Worm (Caenorhabditis elegans) whole organism, L4/young adult: ENCODE data around the gene C16C8.10.
A peak's percentile ranks its signal among the peaks of the same experiment; 100 is the strongest.

Source experiments
- W03F9.2 ChIP-seq: fragments of 150-350 bp; optimal IDR thresholded peaks from 2 replicates; lab custom pipeline; 2014; ENCODE audit warnings: missing biosample characterization, missing genetic modification characterization
- dao-5 ChIP-seq: sonication (generic microtip); optimal IDR thresholded peaks from 2 replicates; lab custom pipeline; 2016; ENCODE audit warnings: missing genotype, missing genetic modification characterization, moderate library complexity, missing compliant biosample characterization
- him-1 ChIP-seq: sonication (generic microtip); optimal IDR thresholded peaks from 2 replicates; lab custom pipeline; 2016; ENCODE audit warnings: missing genotype, missing genetic modification reagents, missing genetic modification characterization, missing compliant biosample characterization

The C16C8.10 gene

DNA sequence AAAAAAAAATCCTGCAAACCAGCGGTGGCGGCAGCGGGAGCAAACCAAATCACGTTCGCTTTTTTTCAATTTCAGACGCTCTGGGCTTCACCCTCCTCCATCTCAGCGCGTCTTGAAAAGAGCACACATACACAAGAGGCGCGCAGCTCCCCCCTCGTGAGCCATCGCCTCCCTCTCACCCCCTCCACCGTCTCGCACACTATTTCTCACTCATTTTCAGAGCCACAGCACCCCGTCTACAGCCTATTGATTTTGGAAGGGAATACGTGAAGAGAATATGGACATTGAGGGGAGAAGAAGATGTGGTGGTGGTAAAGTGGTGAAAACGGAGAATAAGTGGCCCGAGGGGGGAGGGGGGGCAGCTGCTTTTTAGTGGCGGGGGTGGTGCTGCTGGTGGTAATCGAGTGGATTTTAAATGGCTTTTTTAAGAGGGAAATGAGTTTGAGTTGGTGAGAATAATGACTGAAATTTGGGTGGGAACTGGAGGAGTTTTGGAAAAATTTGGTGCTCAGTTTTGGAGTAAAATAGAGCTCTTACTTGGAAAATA, 36.2 kb downstream of the C16C8.10 start:
- TF ChIP-seq W03F9.2 (no peak), him-1 (peak; percentile 84)

DNA sequence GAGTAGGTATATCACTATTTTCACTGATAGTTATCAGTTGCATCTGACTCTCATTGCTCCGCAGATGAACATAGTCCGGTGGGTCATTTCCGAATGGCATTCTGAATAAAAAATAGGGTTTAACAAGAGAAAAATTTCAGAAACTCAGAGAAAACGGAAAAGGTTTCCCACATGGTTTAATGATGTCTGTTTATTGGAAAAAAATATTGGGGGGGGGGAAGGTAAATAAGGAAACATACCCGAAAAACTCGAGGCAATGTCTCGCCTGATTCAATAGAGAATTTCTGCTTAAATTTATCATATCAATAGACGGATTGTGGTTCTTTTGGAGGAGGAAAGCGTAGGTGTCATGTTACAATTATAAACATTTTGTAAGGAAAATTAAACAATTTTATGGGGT, 39.0 kb downstream of the C16C8.10 start, which contains the start of gene nep-11:
Gene nep-11, minus strand, starts transcription at position 101 of the 400 bp plus-strand sequence.
- TF ChIP-seq him-1 (no peak), W03F9.2 (no peak), dao-5 (tag; lab: Kevin White, UChicago) (no peak)

DNA sequence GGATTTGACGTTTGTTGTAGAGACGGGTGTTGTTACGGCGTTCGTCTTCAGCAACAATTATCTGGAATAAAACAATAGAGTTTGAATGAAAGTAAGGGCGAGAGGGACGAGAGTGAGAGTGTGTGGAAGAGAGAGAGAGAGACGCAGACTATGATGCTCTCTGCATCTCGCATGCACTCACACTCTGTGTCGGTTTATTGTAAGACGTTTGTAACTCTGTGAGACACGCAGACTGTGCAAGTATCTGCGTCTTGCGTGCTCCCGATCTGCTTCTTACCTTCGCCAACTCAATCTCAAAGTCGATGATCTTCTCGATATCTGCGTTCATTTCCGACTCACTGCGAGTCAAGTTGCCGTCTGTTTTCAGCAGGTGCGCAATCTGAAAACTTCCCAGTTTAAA, 41.5 kb downstream of the C16C8.10 start:
- TF ChIP-seq W03F9.2 (no peak), dao-5 (tag; lab: Kevin White, UChicago) (no peak), him-1 (no peak)

DNA sequence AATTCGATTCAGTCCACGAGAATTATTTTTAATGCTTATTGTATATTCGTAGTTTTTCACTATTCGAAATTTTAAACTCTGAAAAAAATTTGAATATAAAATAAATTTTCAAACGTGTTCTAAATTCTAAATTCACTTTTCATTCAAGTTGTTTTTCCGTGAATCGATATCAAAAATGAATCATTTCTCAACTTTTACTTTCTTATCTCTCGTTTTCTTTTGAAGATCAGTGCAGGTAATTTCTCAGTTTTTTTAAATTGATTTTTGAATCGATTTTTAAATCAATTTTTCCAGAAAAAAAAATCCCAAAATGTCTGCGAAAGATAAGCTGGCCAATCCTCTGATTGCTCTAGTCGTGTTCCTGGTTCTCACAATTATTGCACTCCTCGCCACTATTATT, 48.0 kb downstream of the C16C8.10 start, which contains the start of gene nep-6:
Gene nep-6, plus strand, starts transcription at position 301 of the 400 bp plus-strand sequence.
- TF ChIP-seq W03F9.2 (no peak), him-1 (no peak), dao-5 (tag; lab: Kevin White, UChicago) (no peak)

DNA sequence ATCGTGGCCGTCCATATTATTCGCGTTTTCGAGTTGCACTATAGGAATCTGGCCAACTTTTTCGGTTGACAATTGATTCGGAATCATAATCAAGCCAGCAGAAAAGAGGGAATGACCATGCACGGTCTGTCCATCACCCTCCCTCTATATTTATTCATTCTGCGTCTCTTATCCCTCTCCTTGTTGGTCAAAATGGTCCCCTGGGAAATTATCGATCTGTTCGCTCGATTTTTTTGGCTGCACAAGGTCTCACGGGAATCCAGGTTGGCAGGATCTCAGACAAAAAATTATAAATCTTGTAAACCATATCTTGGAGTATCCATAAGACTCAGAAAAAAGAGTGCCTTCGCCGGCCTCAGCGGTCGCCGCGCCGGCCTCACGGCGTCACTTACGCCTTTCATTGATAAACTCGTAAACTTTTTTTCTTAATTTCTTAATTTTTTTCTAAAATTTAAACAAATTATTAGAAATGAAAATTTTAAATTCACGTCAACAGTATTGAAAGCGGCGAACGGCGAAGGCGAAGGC, 50.0 kb downstream of the C16C8.10 start, which contains the start of the genes F18A12.7 and F18A12.2:
Gene F18A12.7, minus strand, starts transcription at position 101 of the 528 bp plus-strand sequence.
Gene F18A12.2, plus strand, starts transcription at position 478 of the 528 bp plus-strand sequence.
- no peak for TF ChIP-seq dao-5 (tag; lab: Kevin White, UChicago)
- no peak for TF ChIP-seq W03F9.2
- TF ChIP-seq him-1, result no peak
